Worm (Caenorhabditis elegans) whole organism, midembryonic: ENCODE measurements around the gene F19G12.3.

Source experiments
- T22C8.4 ChIP-seq: fragments of 200-800 bp; sonication (Bioruptor generic); IDR thresholded peaks from 2 replicates; pipeline ENCODE4 v1.3.6; 2022; ENCODE audit warnings: missing genetic modification characterization, missing compliant biosample characterization
- cog-1 ChIP-seq: sonication (generic microtip); optimal IDR thresholded peaks from 2 replicates; lab custom pipeline; 2016; ENCODE audit warnings: missing genetic modification characterization, missing compliant biosample characterization
- flt-1 ChIP-seq: fragments of 200-800 bp; sonication (Bioruptor generic); IDR thresholded peaks from 2 replicates; pipeline ENCODE4 v1.3.6; 2022; ENCODE audit warnings: missing genetic modification characterization, missing compliant biosample characterization
- klf-2 ChIP-seq: fragments of 200-800 bp; sonication (Bioruptor generic); conservative IDR thresholded peaks from 2 replicates; pipeline ENCODE4 v1.3.6; 2022; ENCODE audit warnings: missing genetic modification reagents, missing genetic modification characterization, missing compliant biosample characterization
- med-1 ChIP-seq: sonication (generic microtip); optimal IDR thresholded peaks from 2 replicates; lab custom pipeline; 2017; ENCODE audit warnings: missing genetic modification characterization, mild to moderate bottlenecking, missing compliant biosample characterization, antibody characterized with exemption, missing genetic modification reagents; ENCODE audit not compliant: insufficient read depth
- ref-1 ChIP-seq: fragments of 200-800 bp; sonication (Bioruptor generic); conservative IDR thresholded peaks from 2 replicates; pipeline ENCODE4 v1.3.6; 2022; ENCODE audit warnings: missing genetic modification reagents, missing genetic modification characterization, missing compliant biosample characterization
- tab-1 ChIP-seq: fragments of 200-800 bp; sonication (Bioruptor generic); IDR thresholded peaks from 2 replicates; pipeline ENCODE4 v1.3.6; 2022; ENCODE audit warnings: missing genetic modification characterization, missing compliant biosample characterization
- ztf-23 ChIP-seq: fragments of 200-800 bp; sonication (Bioruptor generic); IDR thresholded peaks from 2 replicates; pipeline ENCODE4 v1.3.6; 2022; ENCODE audit warnings: missing genetic modification reagents, missing genetic modification characterization, missing compliant biosample characterization
- ztf-29 ChIP-seq: fragments of 200-800 bp; sonication (Bioruptor generic); IDR thresholded peaks from 2 replicates; pipeline ENCODE4 v1.3.6; 2022; ENCODE audit warnings: missing genetic modification reagents, missing genetic modification characterization, missing compliant biosample characterization

F19G12.3 gene

ce11 chrX:1445696-1446095, 21.1 kb downstream of the F19G12.3 start:
- TF ChIP-seq ztf-29 (GFP tag; lab: Robert Waterston, UW), result no peak
- no peak for TF ChIP-seq tab-1 (GFP tag; lab: Robert Waterston, UW)
- no peak for TF ChIP-seq cog-1 (tag; lab: Kevin White, UChicago)
- TF ChIP-seq med-1, result no peak
- no peak for TF ChIP-seq ztf-23 (GFP tag; lab: Robert Waterston, UW)
- TF ChIP-seq klf-2 (GFP tag; lab: Robert Waterston, UW), result no peak
- no peak for TF ChIP-seq flt-1
- TF ChIP-seq ref-1 (GFP tag; lab: Robert Waterston, UW), result no peak
- TF ChIP-seq T22C8.4 (GFP tag; lab: Robert Waterston, UW), result no peak

ce11 chrX:1446593-1447141, 22.1 kb downstream of the F19G12.3 start, which contains the start of gene zfp-3:
Gene zfp-3 (minus strand): TSS chrX:1446643.
- TF ChIP-seq cog-1 (tag; lab: Kevin White, UChicago), result peak; percentile 86
- TF ChIP-seq ztf-29 (GFP tag; lab: Robert Waterston, UW), result no peak; the same call in 1 of the 2 replicates
- peak; percentile 85 for TF ChIP-seq T22C8.4 (GFP tag; lab: Robert Waterston, UW)
- TF ChIP-seq klf-2 (GFP tag; lab: Robert Waterston, UW), result no peak
- TF ChIP-seq ztf-23 (GFP tag; lab: Robert Waterston, UW), result no peak
- no peak for TF ChIP-seq tab-1 (GFP tag; lab: Robert Waterston, UW)

- TF ChIP-seq med-1, result no peak
- no peak for TF ChIP-seq cog-1 (tag; lab: Kevin White, UChicago)
- no peak for TF ChIP-seq klf-2 (GFP tag; lab: Robert Waterston, UW)
- 0 out of 2 replicates have a peak, but pooled peaks have one; percentile 21 for TF ChIP-seq T22C8.4 (GFP tag; lab: Robert Waterston, UW)
- TF ChIP-seq ztf-23 (GFP tag; lab: Robert Waterston, UW), result no peak
- TF ChIP-seq tab-1 (GFP tag; lab: Robert Waterston, UW), result no peak
- TF ChIP-seq ref-1 (GFP tag; lab: Robert Waterston, UW), result no peak
- TF ChIP-seq flt-1, result no peak
These were observed 25.8 kb downstream of the F19G12.3 start, which contains the start of gene W05H7.1 for ce11 chrX:1450352-1450818. Gene W05H7.1 (plus strand): TSS chrX:1450768.

- TF ChIP-seq tab-1 (GFP tag; lab: Robert Waterston, UW) (0 out of 2 replicates have a peak, but pooled peaks have one; percentile 23), med-1 (no peak)
These were observed 26.6 kb downstream of the F19G12.3 start for ce11 chrX:1451240-1451639.

ce11 chrX:1451816-1452602, 27.4 kb downstream of the F19G12.3 start:
- TF ChIP-seq med-1 (no peak), T22C8.4 (GFP tag; lab: Robert Waterston, UW) (no peak), klf-2 (GFP tag; lab: Robert Waterston, UW) (no peak), ztf-23 (GFP tag; lab: Robert Waterston, UW) (no peak), flt-1 (no peak), cog-1 (tag; lab: Kevin White, UChicago) (no peak), tab-1 (GFP tag; lab: Robert Waterston, UW) (no peak), ztf-29 (GFP tag; lab: Robert Waterston, UW) (no peak), ref-1 (GFP tag; lab: Robert Waterston, UW) (no peak)

ce11 chrX:1453770-1454169, 29.2 kb downstream of the F19G12.3 start, which contains the start of gene cebp-1:
Gene cebp-1 (minus strand): TSS chrX:1453868.
- TF ChIP-seq ref-1 (GFP tag; lab: Robert Waterston, UW) (no peak), flt-1 (no peak)

ce11 chrX:1454385-1454784, 29.8 kb downstream of the F19G12.3 start:
- TF ChIP-seq ztf-29 (GFP tag; lab: Robert Waterston, UW) (no peak), med-1 (no peak), ref-1 (GFP tag; lab: Robert Waterston, UW) (no peak), flt-1 (peak; percentile 45), ztf-23 (GFP tag; lab: Robert Waterston, UW) (peak; percentile 64; the same call in 1 of the 2 replicates), T22C8.4 (GFP tag; lab: Robert Waterston, UW) (0 out of 2 replicates have a peak, but pooled peaks have one; percentile 10), tab-1 (GFP tag; lab: Robert Waterston, UW) (no peak), klf-2 (GFP tag; lab: Robert Waterston, UW) (no peak), cog-1 (tag; lab: Kevin White, UChicago) (peak; percentile 90)

ce11 chrX:1456350-1457080, 31.9 kb downstream of the F19G12.3 start:
- no peak for TF ChIP-seq cog-1 (tag; lab: Kevin White, UChicago)
- TF ChIP-seq ztf-29 (GFP tag; lab: Robert Waterston, UW), result no peak
- no peak for TF ChIP-seq klf-2 (GFP tag; lab: Robert Waterston, UW)
- TF ChIP-seq ref-1 (GFP tag; lab: Robert Waterston, UW), result no peak
- no peak for TF ChIP-seq ztf-23 (GFP tag; lab: Robert Waterston, UW)
- no peak for TF ChIP-seq flt-1
- TF ChIP-seq med-1, result no peak

- TF ChIP-seq ztf-23 (GFP tag; lab: Robert Waterston, UW), result no peak
- no peak for TF ChIP-seq med-1
- no peak for TF ChIP-seq tab-1 (GFP tag; lab: Robert Waterston, UW)
- TF ChIP-seq ztf-29 (GFP tag; lab: Robert Waterston, UW), result no peak
- TF ChIP-seq flt-1, result no peak
These were observed 34.2 kb downstream of the F19G12.3 start, which contains the start of gene D1005.2 for ce11 chrX:1458793-1459192. Gene D1005.2 (plus strand): TSS chrX:1459022.
